2 worm cellular contexts compared by ENCODE assay signal in genomic region chrII:5942593-5942992, ce11.
TF ChIP-seq lines count a peak whose summit lies in the region.

F28B12.1 (plus strand) TSS chrII:5942927.

TF ChIP-seq in whole organism, L1 larva, 84 proteins besides CTCF, POLR2A, EP300 and RAD21 (continued from another document):
- peak; percentile 0 for TF ChIP-seq blmp-1 (tag; optimal IDR thresholded peaks at IDR 0.05; lab: Kevin White, UChicago)
- no peak for TF ChIP-seq ceh-63 (GFP tag; optimal IDR thresholded peaks at IDR 0.05; lab: Kevin White, UChicago)
- no peak for TF ChIP-seq ceh-88 (GFP tag; IDR thresholded peaks at IDR 0.05; lab: Robert Waterston, UW)
- TF ChIP-seq xbp-1 (tag; optimal IDR thresholded peaks at IDR 0.05; lab: Kevin White, UChicago): no peak
- TF ChIP-seq sup-37 (GFP tag; optimal IDR thresholded peaks at IDR 0.05; lab: Kevin White, UChicago): no peak
- no peak for TF ChIP-seq nhr-77 (tag; optimal IDR thresholded peaks at IDR 0.05; lab: Kevin White, UChicago)
- no peak for TF ChIP-seq lin-13 (GFP tag; optimal IDR thresholded peaks at IDR 0.05; lab: Kevin White, UChicago)
- TF ChIP-seq lin-14 (GFP tag; optimal IDR thresholded peaks at IDR 0.05; lab: Kevin White, UChicago): peak; percentile 54
- TF ChIP-seq nhr-11 (tag; optimal IDR thresholded peaks at IDR 0.05; lab: Kevin White, UChicago): no peak
- TF ChIP-seq dpl-1 (GFP tag; optimal IDR thresholded peaks at IDR 0.05; lab: Kevin White, UChicago): no peak
- peak; percentile 44 for TF ChIP-seq mep-1 (tag; optimal IDR thresholded peaks at IDR 0.05; lab: Kevin White, UChicago)
- no peak for TF ChIP-seq nhr-237 (tag; optimal IDR thresholded peaks at IDR 0.05; lab: Kevin White, UChicago)
- peak in 1 of 2 experiments; percentile 21 for TF ChIP-seq lsy-2 (tag; optimal IDR thresholded peaks at IDR 0.05; lab: Kevin White, UChicago)
- peak; percentile 86 for TF ChIP-seq fkh-8 (tag; optimal IDR thresholded peaks at IDR 0.05; lab: Kevin White, UChicago)
- no peak for TF ChIP-seq tlp-1 (tag; optimal IDR thresholded peaks at IDR 0.05; lab: Kevin White, UChicago)

TF ChIP-seq in whole organism, L2 larva, 48 proteins besides CTCF, POLR2A, EP300 and RAD21 (continued from another document):
- TF ChIP-seq lsy-2 (tag; optimal IDR thresholded peaks at IDR 0.05; lab: Kevin White, UChicago) (peak in 1 of 2 experiments; percentile 61), sma-3 (GFP tag; optimal IDR thresholded peaks at IDR 0.05; lab: Kevin White, UChicago) (no peak), C34F6.9 (tag; optimal IDR thresholded peaks at IDR 0.05; lab: Kevin White, UChicago) (peak; percentile 75), sem-4 (tag; optimal IDR thresholded peaks at IDR 0.05; lab: Kevin White, UChicago) (no peak), blmp-1 (tag; optimal IDR thresholded peaks at IDR 0.05; lab: Kevin White, UChicago; ENCODE audit: insufficient read depth) (no peak), unc-39 (tag; optimal IDR thresholded peaks at IDR 0.05; lab: Kevin White, UChicago) (no peak), nhr-6 (tag; optimal IDR thresholded peaks at IDR 0.05; lab: Kevin White, UChicago) (no peak), elt-3 (tag; optimal IDR thresholded peaks at IDR 0.05; lab: Kevin White, UChicago) (no peak), ztf-11 (tag; optimal IDR thresholded peaks at IDR 0.05; lab: Kevin White, UChicago) (no peak), aly-2 (tag; optimal IDR thresholded peaks at IDR 0.05; lab: Kevin White, UChicago) (no peak), nhr-23 (tag; optimal IDR thresholded peaks at IDR 0.05; lab: Kevin White, UChicago) (no peak), ceh-82 (tag; optimal IDR thresholded peaks at IDR 0.05; lab: Kevin White, UChicago) (no peak), nhr-129 (tag; optimal IDR thresholded peaks at IDR 0.05; lab: Kevin White, UChicago) (peak; percentile 43)
TF ChIP-seq in whole organism, L2 larva: peak in this region for 5.
